Worm (Caenorhabditis elegans): ENCODE results near the gene Y73B6BL.29.
A peak's percentile ranks its signal among the peaks of the same experiment; 100 is the strongest.
"Not testable (repeated sequence)": the region's sequence is repeated elsewhere in the genome, so short reads cannot be mapped to it uniquely, and the experiment has no call there.

- TF ChIP-seq F22D6.2 (tag; optimal IDR thresholded peaks at IDR 0.05); snpc-4 (GFP tag; optimal IDR thresholded peaks at IDR 0.05); nfya-2 (GFP tag; IDR thresholded peaks at IDR 0.05); T26A5.8 (tag; optimal IDR thresholded peaks at IDR 0.05); efl-1 (GFP tag; optimal IDR thresholded peaks at IDR 0.05); ekl-4 (GFP tag; IDR thresholded peaks at IDR 0.05); ceh-58 (GFP tag; IDR thresholded peaks at IDR 0.05); bed-2 (GFP tag; IDR thresholded peaks at IDR 0.05); hmg-20 (GFP tag; IDR thresholded peaks at IDR 0.05): not testable (repeated sequence)
- TF ChIP-seq snpc-4 (tag; optimal IDR thresholded peaks at IDR 0.05) (peak in 1 of 4 experiments; percentile 61), madf-8 (GFP tag; conservative IDR thresholded peaks at IDR 0.05) (0 out of 2 replicates have a peak, but pooled peaks have one; percentile 28)
Observed at ce11 chrIV:6347822-6348221, 26.1 kb downstream of the Y73B6BL.29 start.
